Fruit fly (Drosophila melanogaster) whole organism, embryonic: ENCODE results near the gene CG32625.
A peak's percentile ranks its signal among the peaks of the same experiment; 100 is the strongest.

Experiments
- Bteb2 ChIP-seq: fragments of 200-800 bp; sonication (Bioruptor generic); optimal IDR thresholded peaks from 2 replicates; lab custom pipeline; 2016; ENCODE audit warnings: missing biosample characterization, missing genetic modification characterization
- CG10209 ChIP-seq: fragments of 200-800 bp; sonication (Bioruptor generic); optimal IDR thresholded peaks from 3 replicates; lab custom pipeline; 2017; ENCODE audit warnings: missing biosample characterization, mild to moderate bottlenecking, missing genetic modification characterization, missing genetic modification reagents
- CG10565 ChIP-seq: fragments of 200-800 bp; sonication (Bioruptor generic); optimal IDR thresholded peaks from 3 replicates; lab custom pipeline; 2016; ENCODE audit warnings: missing biosample characterization, mild to moderate bottlenecking, missing genetic modification characterization
- CG11093 ChIP-seq: fragments of 200-800 bp; sonication (Bioruptor generic); IDR thresholded peaks from 3 replicates; pipeline ENCODE4 v1.3.6; 2022; ENCODE audit warnings: missing biosample characterization, missing genetic modification characterization
- CG12659 ChIP-seq: fragments of 200-800 bp; sonication (Bioruptor generic); optimal IDR thresholded peaks from 3 replicates; lab custom pipeline; 2017; ENCODE audit warnings: mild to moderate bottlenecking, missing biosample characterization, missing genetic modification reagents, missing genetic modification characterization
- CG13424 ChIP-seq: fragments of 200-800 bp; sonication (Bioruptor generic); optimal IDR thresholded peaks from 2 replicates; lab custom pipeline; 2019; ENCODE audit warnings: missing biosample characterization, mild to moderate bottlenecking, missing genetic modification characterization, moderate library complexity
- CG14965 ChIP-seq: fragments of 200-800 bp; sonication (Bioruptor generic); optimal IDR thresholded peaks from 2 replicates; lab custom pipeline; 2016; ENCODE audit warnings: missing biosample characterization, missing genetic modification characterization, borderline replicate concordance
- CG1529 ChIP-seq: fragments of 200-800 bp; sonication (Bioruptor generic); optimal IDR thresholded peaks from 3 replicates; lab custom pipeline; 2018; ENCODE audit warnings: missing biosample characterization, missing genetic modification characterization
- CG1603 ChIP-seq: fragments of 200-800 bp; sonication (Bioruptor generic); optimal IDR thresholded peaks from 2 replicates; lab custom pipeline; 2019; ENCODE audit warnings: missing biosample characterization, mild to moderate bottlenecking, missing genetic modification characterization, moderate library complexity
- CG16813 ChIP-seq: fragments of 200-800 bp; sonication (Bioruptor generic); IDR thresholded peaks from 3 replicates; pipeline ENCODE4 v1.3.6; 2022; ENCODE audit warnings: missing biosample characterization, missing genetic modification characterization; ENCODE audit not compliant: partially characterized antibody
- CG1792 ChIP-seq: fragments of 200-800 bp; sonication (Bioruptor generic); optimal IDR thresholded peaks from 2 replicates; lab custom pipeline; 2016; ENCODE audit warnings: missing biosample characterization, missing genetic modification characterization
- CG1832 ChIP-seq: fragments of 200-800 bp; sonication (Bioruptor generic); optimal IDR thresholded peaks from 2 replicates; lab custom pipeline; 2017; ENCODE audit warnings: missing biosample characterization, mild to moderate bottlenecking, missing genetic modification characterization, inconsistent platforms
- CG2129 ChIP-seq: fragments of 200-800 bp; sonication (Bioruptor generic); IDR thresholded peaks from 2 replicates; pipeline ENCODE4 v1.3.6; 2022; ENCODE audit warnings: missing biosample characterization, missing genetic modification characterization; ENCODE audit not compliant: partially characterized antibody
- CG2712 ChIP-seq: fragments of 200-800 bp; optimal IDR thresholded peaks from 3 replicates; lab custom pipeline; 2019; ENCODE audit warnings: missing biosample characterization, mild to moderate bottlenecking, missing genetic modification characterization, moderate library complexity
- CG33213 ChIP-seq: fragments of 200-800 bp; sonication (Bioruptor generic); optimal IDR thresholded peaks from 3 replicates; lab custom pipeline; 2016; ENCODE audit warnings: missing biosample characterization, missing genetic modification characterization
- CG3847 ChIP-seq: fragments of 200-800 bp; sonication (Bioruptor generic); IDR thresholded peaks from 2 replicates; pipeline ENCODE4 v1.3.6; 2022; ENCODE audit warnings: missing biosample characterization, missing genetic modification characterization
- CG4707 ChIP-seq: fragments of 200-800 bp; sonication (Bioruptor generic); optimal IDR thresholded peaks from 2 replicates; lab custom pipeline; 2018; ENCODE audit warnings: missing biosample characterization, mild to moderate bottlenecking, missing genetic modification characterization, moderate library complexity
- CG4730 ChIP-seq: fragments of 200-800 bp; sonication (Bioruptor generic); IDR thresholded peaks from 2 replicates; pipeline ENCODE4 v1.3.6; 2022; ENCODE audit warnings: missing biosample characterization, missing genetic modification characterization
- CG6791 ChIP-seq: fragments of 200-800 bp; sonication (Bioruptor generic); IDR thresholded peaks from 3 replicates; pipeline ENCODE4 v1.3.6; 2022; ENCODE audit warnings: missing biosample characterization, missing genetic modification characterization; ENCODE audit not compliant: partially characterized antibody
- CG7786 ChIP-seq: fragments of 200-800 bp; sonication (Bioruptor generic); optimal IDR thresholded peaks from 2 replicates; lab custom pipeline; 2016; ENCODE audit warnings: missing biosample characterization, missing genetic modification characterization
- Deaf1 ChIP-seq: fragments of 200-800 bp; optimal IDR thresholded peaks from 3 replicates; lab custom pipeline; 2019; ENCODE audit warnings: missing biosample characterization, mild to moderate bottlenecking, missing genetic modification characterization, moderate library complexity
- Dll ChIP-seq: fragments of 200-800 bp; sonication (Bioruptor generic); IDR thresholded peaks from 4 replicates; pipeline ENCODE4 v1.3.6; 2022; ENCODE audit warnings: missing biosample characterization, missing genetic modification characterization; ENCODE audit not compliant: partially characterized antibody
- Ets97D ChIP-seq: fragments of 200-800 bp; sonication (Bioruptor generic); optimal IDR thresholded peaks from 3 replicates; lab custom pipeline; 2016; ENCODE audit warnings: missing biosample characterization, missing genetic modification characterization
- HLH54F ChIP-seq: fragments of 200-800 bp; sonication (Bioruptor generic); optimal IDR thresholded peaks from 3 replicates; lab custom pipeline; 2016; ENCODE audit warnings: missing biosample characterization, missing genetic modification characterization
- Nf-YA ChIP-seq: fragments of 200-800 bp; sonication (Bioruptor generic); IDR thresholded peaks from 2 replicates; pipeline ENCODE4 v1.3.6; 2022; ENCODE audit warnings: missing biosample characterization, missing genetic modification characterization
- Poxn ChIP-seq: fragments of 200-800 bp; sonication (Bioruptor generic); IDR thresholded peaks from 2 replicates; pipeline ENCODE4 v1.3.6; 2022; ENCODE audit warnings: missing biosample characterization, missing genetic modification characterization
- Ravus ChIP-seq: fragments of 200-800 bp; sonication (Bioruptor generic); IDR thresholded peaks from 2 replicates; pipeline ENCODE4 v1.3.6; 2022; ENCODE audit warnings: missing biosample characterization, missing genetic modification characterization
- ab ChIP-seq: fragments of 200-800 bp; sonication (Bioruptor generic); optimal IDR thresholded peaks from 2 replicates; lab custom pipeline; 2016; ENCODE audit warnings: missing biosample characterization, missing genetic modification characterization
- ara ChIP-seq: fragments of 200-800 bp; sonication (Bioruptor generic); IDR thresholded peaks from 2 replicates; pipeline ENCODE4 v1.3.6; 2022; ENCODE audit warnings: missing biosample characterization, missing genetic modification characterization
- bigmax ChIP-seq: fragments of 200-800 bp; sonication (Bioruptor generic); optimal IDR thresholded peaks from 2 replicates; lab custom pipeline; 2018; ENCODE audit warnings: missing biosample characterization, mild to moderate bottlenecking, missing genetic modification characterization
- cas ChIP-seq: fragments of 200-800 bp; sonication (Bioruptor generic); IDR thresholded peaks from 2 replicates; pipeline ENCODE4 v1.3.6; 2022; ENCODE audit warnings: missing biosample characterization, missing genetic modification characterization
- cato ChIP-seq: fragments of 200-800 bp; sonication (Bioruptor generic); optimal IDR thresholded peaks from 2 replicates; lab custom pipeline; 2016; ENCODE audit warnings: missing biosample characterization, missing genetic modification characterization, borderline replicate concordance
- chn ChIP-seq: fragments of 200-800 bp; sonication (Bioruptor generic); optimal IDR thresholded peaks from 2 replicates; lab custom pipeline; 2016; ENCODE audit warnings: missing biosample characterization, missing genetic modification characterization
- crol ChIP-seq: fragments of 200-800 bp; sonication (Bioruptor generic); IDR thresholded peaks from 2 replicates; pipeline ENCODE4 v1.3.6; 2022; ENCODE audit warnings: missing biosample characterization, missing genetic modification characterization
- dpn ChIP-seq, 2 experiments: fragments of 200-800 bp; sonication (Bioruptor generic); optimal IDR thresholded peaks; 3 replicates each; lab custom pipeline; 2016; ENCODE audit warnings: missing biosample characterization in 2 of 2, missing genetic modification characterization in 2 of 2
- esg ChIP-seq: fragments of 200-800 bp; sonication (Bioruptor generic); conservative IDR thresholded peaks from 2 replicates; pipeline ENCODE4 v1.3.6; 2022; ENCODE audit warnings: missing biosample characterization, missing genetic modification characterization
- gfzf ChIP-seq: fragments of 200-800 bp; sonication (Bioruptor generic); optimal IDR thresholded peaks from 2 replicates; lab custom pipeline; 2016; ENCODE audit warnings: missing biosample characterization, mild to moderate bottlenecking, missing genetic modification characterization, moderate library complexity
- ham ChIP-seq: fragments of 200-800 bp; sonication (Bioruptor generic); IDR thresholded peaks from 2 replicates; pipeline ENCODE4 v1.3.6; 2022; ENCODE audit warnings: missing biosample characterization, missing genetic modification characterization
- hb ChIP-seq: fragments of 200-800 bp; sonication (Bioruptor generic); IDR thresholded peaks from 3 replicates; pipeline ENCODE4 v1.3.6; 2022; ENCODE audit warnings: missing biosample characterization, missing genetic modification characterization; ENCODE audit not compliant: partially characterized antibody
- jigr1 ChIP-seq: fragments of 200-800 bp; sonication (Bioruptor generic); IDR thresholded peaks from 3 replicates; pipeline ENCODE4 v1.3.6; 2022; ENCODE audit warnings: missing biosample characterization, missing genetic modification characterization
- ken ChIP-seq: fragments of 200-800 bp; sonication (Bioruptor generic); IDR thresholded peaks from 3 replicates; pipeline ENCODE4 v1.3.6; 2022; ENCODE audit warnings: missing biosample characterization, missing genetic modification characterization
- oc ChIP-seq: fragments of 200-800 bp; sonication (Bioruptor generic); optimal IDR thresholded peaks from 2 replicates; lab custom pipeline; 2018; ENCODE audit warnings: missing biosample characterization, mild to moderate bottlenecking, missing genetic modification characterization, moderate library complexity
- schlank ChIP-seq: fragments of 200-800 bp; sonication (Bioruptor generic); optimal IDR thresholded peaks from 2 replicates; lab custom pipeline; 2018; ENCODE audit warnings: missing biosample characterization, mild to moderate bottlenecking, missing genetic modification characterization
- sisA ChIP-seq: fragments of 200-800 bp; sonication (Bioruptor generic); IDR thresholded peaks from 2 replicates; pipeline ENCODE4 v1.3.6; 2022; ENCODE audit warnings: missing biosample characterization, missing genetic modification characterization
- tin ChIP-seq: fragments of 200-800 bp; sonication (Bioruptor generic); optimal IDR thresholded peaks from 3 replicates; lab custom pipeline; 2016; ENCODE audit warnings: missing biosample characterization, missing genetic modification characterization
- trem ChIP-seq: fragments of 200-800 bp; optimal IDR thresholded peaks from 3 replicates; lab custom pipeline; 2019; ENCODE audit warnings: missing biosample characterization, mild to moderate bottlenecking, missing genetic modification characterization, moderate library complexity
- trh ChIP-seq: fragments of 200-800 bp; sonication (Bioruptor generic); optimal IDR thresholded peaks from 2 replicates; lab custom pipeline; 2016; ENCODE audit warnings: missing biosample characterization, missing genetic modification characterization
- zfh2 ChIP-seq: fragments of 200-800 bp; sonication (Bioruptor generic); optimal IDR thresholded peaks from 2 replicates; lab custom pipeline; 2016; ENCODE audit warnings: missing biosample characterization, missing genetic modification characterization

CG32625 gene

DNA sequence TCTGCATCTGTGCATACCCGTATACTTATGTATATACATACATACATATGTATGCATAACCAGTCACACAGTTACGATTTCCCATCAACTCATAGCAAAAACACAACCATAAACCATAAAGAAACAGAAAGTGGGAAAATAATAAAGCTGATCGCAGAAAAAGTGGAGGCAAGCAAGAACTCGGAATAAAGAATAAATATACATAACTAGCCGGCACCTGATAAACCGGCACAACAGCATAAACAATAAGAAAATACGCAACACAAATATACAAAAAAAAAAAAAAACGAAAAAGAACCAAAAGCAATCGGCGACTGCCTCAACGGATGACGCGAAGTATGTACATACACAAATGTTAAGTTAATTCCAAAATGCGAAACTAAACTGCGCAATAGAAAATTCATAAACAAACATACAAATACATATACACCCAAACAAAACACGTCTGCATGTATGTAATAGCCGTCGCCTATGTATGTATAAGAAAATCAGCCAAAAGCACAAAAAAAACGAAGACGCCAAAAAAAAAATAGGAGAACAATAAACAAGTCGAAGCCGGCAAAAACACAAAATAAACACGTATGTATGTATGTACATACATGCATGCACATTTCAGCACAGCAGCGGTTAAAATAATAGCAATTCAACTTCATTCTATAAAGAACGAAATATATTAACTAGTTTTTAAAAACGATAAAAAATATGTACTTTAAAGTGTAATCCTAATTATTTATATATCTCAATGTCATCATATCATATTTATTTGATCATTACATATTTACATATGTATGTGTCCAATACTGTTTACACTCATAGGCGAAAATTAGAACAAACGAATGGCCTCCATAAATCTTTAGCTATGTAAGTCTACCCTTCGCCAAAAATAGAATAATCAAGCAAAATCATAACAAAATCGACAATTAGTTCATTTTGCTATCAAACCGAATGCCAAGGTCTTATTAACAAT lies 7.4 kb downstream of the CG32625 start (continued):
- TF ChIP-seq CG2129 (GFP tag; lab: Robert Waterston, UW), result no peak
- 0 out of 2 replicates have a peak, but pooled peaks have one; percentile 28 for TF ChIP-seq sisA (GFP tag; lab: Robert Waterston, UW)
- TF ChIP-seq ham, result no peak
- TF ChIP-seq HLH54F (GFP tag; lab: Kevin White, UChicago), result peak; percentile 40
- no peak for TF ChIP-seq CG16813 (GFP tag; lab: Robert Waterston, UW)
- TF ChIP-seq CG7786 (GFP tag; lab: Kevin White, UChicago), result peak; percentile 12
- no peak for TF ChIP-seq Ets97D (GFP tag; lab: Kevin White, UChicago)
- no peak for TF ChIP-seq jigr1 (GFP tag; lab: Robert Waterston, UW)
- no peak for TF ChIP-seq ab (GFP tag; lab: Kevin White, UChicago)
- peak; percentile 74 for TF ChIP-seq CG12659
- TF ChIP-seq CG6791, result no peak
- TF ChIP-seq Ravus (GFP tag; lab: Robert Waterston, UW), result peak; percentile 49
- TF ChIP-seq CG33213, result no peak
- TF ChIP-seq dpn (GFP tag; optimal IDR thresholded peaks at IDR 0.05; lab: Kevin White, UChicago), result peak; percentile 47 to 52
- TF ChIP-seq ken, result no peak
- no peak for TF ChIP-seq crol
- TF ChIP-seq CG1603 (tag; lab: Kevin White, UChicago), result peak; percentile 59
- TF ChIP-seq chn, result no peak
- no peak for TF ChIP-seq Poxn
- no peak for TF ChIP-seq CG4707
- no peak for TF ChIP-seq gfzf (GFP tag; lab: Kevin White, UChicago)
- TF ChIP-seq trh, result peak; percentile 42
- TF ChIP-seq CG1529 (GFP tag; lab: Kevin White, UChicago), result no peak
- no peak for TF ChIP-seq CG14965
- TF ChIP-seq esg (GFP tag; lab: Robert Waterston, UW), result peak; percentile 63
- peak; percentile 59; the same call in 1 of the 2 replicates for TF ChIP-seq cas (GFP tag; lab: Robert Waterston, UW)
- no peak for TF ChIP-seq trem (tag; lab: Kevin White, UChicago)
- TF ChIP-seq Deaf1 (tag; lab: Kevin White, UChicago), result peak; percentile 49
- no peak for TF ChIP-seq Dll (GFP tag; lab: Robert Waterston, UW)
- TF ChIP-seq schlank (tag; lab: Kevin White, UChicago), result no peak
- TF ChIP-seq CG2712 (tag; lab: Kevin White, UChicago), result peak; percentile 75
- peak; percentile 8 for TF ChIP-seq tin
- TF ChIP-seq CG3847 (GFP tag; lab: Robert Waterston, UW), result peak; percentile 77
- TF ChIP-seq CG13424 (tag; lab: Kevin White, UChicago), result peak; percentile 73
- TF ChIP-seq bigmax, result no peak
- TF ChIP-seq oc (tag; lab: Kevin White, UChicago), result no peak
- TF ChIP-seq hb (GFP tag; lab: Robert Waterston, UW), result no peak
- no peak for TF ChIP-seq CG1832 (GFP tag; lab: Kevin White, UChicago)
- peak; percentile 17 for TF ChIP-seq zfh2 (GFP tag; lab: Kevin White, UChicago)
- TF ChIP-seq CG4730 (GFP tag; lab: Robert Waterston, UW), result peak; percentile 73
- peak; percentile 16 for TF ChIP-seq Bteb2 (GFP tag; lab: Kevin White, UChicago)
- peak; percentile 39 for TF ChIP-seq CG1792 (GFP tag; lab: Kevin White, UChicago)
- no peak for TF ChIP-seq cato (GFP tag; lab: Kevin White, UChicago)
- TF ChIP-seq Nf-YA, result no peak; the same call in 1 of the 2 replicates
- no peak for TF ChIP-seq CG10565
- TF ChIP-seq CG10209 (GFP tag; lab: Kevin White, UChicago), result peak; percentile 69
- peak; percentile 59 for TF ChIP-seq ara (GFP tag; lab: Robert Waterston, UW)
- TF ChIP-seq CG11093 (GFP tag; lab: Robert Waterston, UW), result peak; percentile 47; the same call in 1 of the 3 replicates
